Fruit fly (Drosophila melanogaster): ENCODE data around the gene Jon99Fii.
A peak's percentile ranks its signal among the peaks of the same experiment; 100 is the strongest.

The Jon99Fii gene

dm6 chr3R:30454442-30454841 is 33.3 kb downstream of the Jon99Fii start (continued):
- TF ChIP-seq CG16779 (tag; optimal IDR thresholded peaks at IDR 0.05) (no peak), Gug (GFP tag; IDR thresholded peaks at IDR 0.05) (no peak), Eip93F (GFP tag; optimal IDR thresholded peaks at IDR 0.05) (no peak), CG32006 (GFP tag; optimal IDR thresholded peaks at IDR 0.05) (no peak), Eip78C (GFP tag) (peak; percentile 26), Sox14 (GFP tag; optimal IDR thresholded peaks at IDR 0.05) (no peak), lz (GFP tag; optimal IDR thresholded peaks at IDR 0.05) (no peak), Ets21C (GFP tag; optimal IDR thresholded peaks at IDR 0.05) (no peak), CG6854 (GFP tag; optimal IDR thresholded peaks at IDR 0.05) (no peak), ss (GFP tag; optimal IDR thresholded peaks at IDR 0.05) (no peak), fkh (GFP tag; optimal IDR thresholded peaks at IDR 0.05) (no peak), net (GFP tag; optimal IDR thresholded peaks at IDR 0.05) (no peak), Eip75B (GFP tag; optimal IDR thresholded peaks at IDR 0.05) (no peak), Smox (GFP tag; optimal IDR thresholded peaks at IDR 0.05) (no peak), CG3919 (GFP tag; optimal IDR thresholded peaks at IDR 0.05) (peak; percentile 8), CG15336 (GFP tag; IDR thresholded peaks at IDR 0.05) (no peak), Met (GFP tag; optimal IDR thresholded peaks at IDR 0.05) (peak; percentile 52), CG6808 (GFP tag; optimal IDR thresholded peaks at IDR 0.05) (no peak), cyc (GFP tag; optimal IDR thresholded peaks at IDR 0.05) (no peak), pdm3 (GFP tag; optimal IDR thresholded peaks at IDR 0.05) (no peak), Hr38 (GFP tag; optimal IDR thresholded peaks at IDR 0.05) (no peak), CG8319 (GFP tag; optimal IDR thresholded peaks at IDR 0.05) (no peak), CG31627 (GFP tag; optimal IDR thresholded peaks at IDR 0.05) (peak; percentile 15), dac (GFP tag; optimal IDR thresholded peaks at IDR 0.05) (no peak), salr (GFP tag; optimal IDR thresholded peaks at IDR 0.05) (no peak), Lpt (GFP tag; optimal IDR thresholded peaks at IDR 0.05) (no peak), CG3032 (tag; optimal IDR thresholded peaks at IDR 0.05) (no peak), svp (GFP tag) (peak; percentile 83), spab (GFP tag; optimal IDR thresholded peaks at IDR 0.05) (no peak), CG8119 (GFP tag; IDR thresholded peaks at IDR 0.05) (no peak), CG6163 (GFP tag; IDR thresholded peaks at IDR 0.05) (peak; percentile 32; the same call in 1 of the 3 replicates), Sox102F (GFP tag; optimal IDR thresholded peaks at IDR 0.05) (peak; percentile 1), CG8632 (GFP tag; optimal IDR thresholded peaks at IDR 0.05) (no peak), CG7368 (GFP tag; optimal IDR thresholded peaks at IDR 0.05) (no peak), topi (GFP tag; optimal IDR thresholded peaks at IDR 0.05) (peak; percentile 8), Hr4 (GFP tag; optimal IDR thresholded peaks at IDR 0.05) (no peak), CG1621 (tag; optimal IDR thresholded peaks at IDR 0.05) (no peak), esn (GFP tag; optimal IDR thresholded peaks at IDR 0.05) (peak; percentile 38), CG34406 (GFP tag; optimal IDR thresholded peaks at IDR 0.05) (no peak), dsx (GFP tag; optimal IDR thresholded peaks at IDR 0.05; ENCODE audit: poor library complexity, severe bottlenecking) (no peak), CG11294 (GFP tag; IDR thresholded peaks at IDR 0.05) (no peak), Sox15 (GFP tag; optimal IDR thresholded peaks at IDR 0.05) (no peak)

dm6 chr3R:30453236-30453635 is 34.5 kb downstream of the Jon99Fii start:
- TF ChIP-seq pdm3 (GFP tag; optimal IDR thresholded peaks at IDR 0.05) (no peak), CG8632 (GFP tag; optimal IDR thresholded peaks at IDR 0.05) (no peak), net (GFP tag; optimal IDR thresholded peaks at IDR 0.05) (no peak), CG32006 (GFP tag; optimal IDR thresholded peaks at IDR 0.05) (no peak), Smox (GFP tag; optimal IDR thresholded peaks at IDR 0.05) (no peak), fkh (GFP tag; optimal IDR thresholded peaks at IDR 0.05) (no peak), CG10669 (GFP tag; optimal IDR thresholded peaks at IDR 0.05) (no peak), lz (GFP tag; optimal IDR thresholded peaks at IDR 0.05) (no peak), Sox15 (GFP tag; optimal IDR thresholded peaks at IDR 0.05) (no peak), cyc (GFP tag; optimal IDR thresholded peaks at IDR 0.05) (no peak)
